Fruit fly (Drosophila melanogaster): ENCODE measurements around the gene CG42810.
"Not testable (repeated sequence)": the region's sequence is repeated elsewhere in the genome, so short reads cannot be mapped to it uniquely, and the experiment has no call there.

Gene CG42810

dm6 chr2L:13445249-13445846 lies 14.1 kb upstream of the CG42810 start, which contains the start of gene Hacd2:
TSS of gene Hacd2 (minus strand) at chr2L:13445651.
- TF ChIP-seq Hnf4 (GFP tag; optimal IDR thresholded peaks at IDR 0.05), result peak; percentile 77
- peak; percentile 33 for TF ChIP-seq HLH106 (tag; optimal IDR thresholded peaks at IDR 0.05)
- TF ChIP-seq foxo (GFP tag; optimal IDR thresholded peaks at IDR 0.05), result peak in 1 of 2 experiments; percentile 34
- peak; percentile 39 for TF ChIP-seq rgr (GFP tag; optimal IDR thresholded peaks at IDR 0.05)
- TF ChIP-seq sv (GFP tag; optimal IDR thresholded peaks at IDR 0.05), result peak; percentile 52
- no peak for TF ChIP-seq Mio (GFP tag; optimal IDR thresholded peaks at IDR 0.05)
- peak; percentile 25 for TF ChIP-seq h (GFP tag; optimal IDR thresholded peaks at IDR 0.05)
- TF ChIP-seq Hr83 (GFP tag; optimal IDR thresholded peaks at IDR 0.05; ENCODE audit: poor library complexity, severe bottlenecking), result peak; percentile 25
- no peak for TF ChIP-seq Rel (GFP tag; optimal IDR thresholded peaks at IDR 0.05)
- TF ChIP-seq Rel (tag; optimal IDR thresholded peaks at IDR 0.05), result no peak
- peak; percentile 16 for TF ChIP-seq psq (GFP tag; optimal IDR thresholded peaks at IDR 0.05)

- not testable (repeated sequence) for TF ChIP-seq foxo (GFP tag; optimal IDR thresholded peaks at IDR 0.05); psq (GFP tag; optimal IDR thresholded peaks at IDR 0.05); Vsx2 (GFP tag; optimal IDR thresholded peaks at IDR 0.05; ENCODE audit: partially characterized antibody)
Observed at dm6 chr2L:13449397-13449796, 10.1 kb upstream of the CG42810 start, which contains the start of gene Hsp60D. TSS of gene Hsp60D (minus strand) at chr2L:13449497.

- TF ChIP-seq Jra (GFP tag; optimal IDR thresholded peaks at IDR 0.05) (no peak), jim (GFP tag; optimal IDR thresholded peaks at IDR 0.05) (no peak), N (GFP tag; optimal IDR thresholded peaks at IDR 0.05) (no peak), usp (GFP tag; optimal IDR thresholded peaks at IDR 0.05) (no peak), Dfd (GFP tag; optimal IDR thresholded peaks at IDR 0.05) (peak; percentile 12), lola (GFP tag; optimal IDR thresholded peaks at IDR 0.05) (no peak), sv (GFP tag; optimal IDR thresholded peaks at IDR 0.05) (no peak), sage (GFP tag; optimal IDR thresholded peaks at IDR 0.05) (no peak)
Observed at dm6 chr2L:13457037-13457547, 2.4 kb upstream of the CG42810 start, which contains the start of gene CG42809. TSS of gene CG42809 (plus strand) at chr2L:13457497.

DNA sequence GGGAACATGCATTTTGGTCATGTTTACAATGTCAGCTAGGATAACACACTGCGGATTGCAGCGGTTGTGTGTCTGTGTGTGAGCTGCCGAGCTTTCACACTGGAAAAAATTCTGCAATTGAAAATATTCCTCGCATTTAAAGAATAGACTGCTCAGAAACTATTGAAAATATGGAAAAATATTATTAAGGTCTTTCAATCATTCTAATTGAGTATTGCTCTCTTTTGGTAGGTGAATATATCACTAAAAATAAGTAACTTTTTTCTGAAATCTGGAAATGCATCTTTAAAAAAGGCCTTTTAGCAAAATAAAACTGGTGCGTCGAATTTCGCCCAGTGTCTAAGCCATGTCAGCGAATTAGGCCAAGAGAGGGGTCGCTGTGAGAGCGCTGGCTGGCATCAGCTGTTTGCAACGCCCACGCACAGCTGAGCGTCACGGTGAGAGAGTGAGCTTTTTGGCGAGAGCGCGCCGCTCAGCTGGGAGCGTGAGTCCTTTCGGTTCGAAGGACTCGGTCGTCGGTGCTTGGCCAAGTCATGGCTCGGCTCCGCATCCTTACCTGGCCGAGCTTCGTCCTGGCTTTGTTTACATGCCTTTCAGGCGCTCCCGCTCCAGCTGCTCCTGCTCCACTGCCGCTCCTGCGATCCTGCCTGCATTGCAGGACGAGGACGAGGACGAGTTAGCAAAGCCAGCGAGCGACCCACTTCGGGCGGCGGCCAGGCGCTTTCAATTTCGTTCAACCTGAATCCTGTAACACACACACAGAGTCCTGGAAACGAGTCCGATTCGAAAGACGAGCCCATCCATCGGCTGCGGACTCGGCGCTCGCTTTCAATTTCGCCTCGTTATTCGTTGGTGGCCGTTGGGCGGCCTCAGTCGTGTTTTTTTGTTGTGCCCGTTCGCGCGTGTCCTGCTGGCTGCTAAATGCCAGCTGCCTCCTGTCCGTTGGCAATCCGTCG lies 1.7 kb downstream of the CG42810 start, which contains the start of gene CG46308:
CG46308 (plus strand) TSS at position 864 of the 956 bp plus-strand sequence.
- TF ChIP-seq h (GFP tag; optimal IDR thresholded peaks at IDR 0.05), result peak; percentile 20
- no peak for TF ChIP-seq Vsx2 (GFP tag; optimal IDR thresholded peaks at IDR 0.05; ENCODE audit: partially characterized antibody)
- no peak for TF ChIP-seq br (GFP tag; optimal IDR thresholded peaks at IDR 0.05)
- peak; percentile 50 for TF ChIP-seq fru (GFP tag; optimal IDR thresholded peaks at IDR 0.05)
- peak; percentile 31 for TF ChIP-seq Sp1 (GFP tag; optimal IDR thresholded peaks at IDR 0.05)
- TF ChIP-seq ey (GFP tag; optimal IDR thresholded peaks at IDR 0.05), result peak; percentile 30
- TF ChIP-seq foxo (GFP tag; optimal IDR thresholded peaks at IDR 0.05), result peak in 1 of 2 experiments; percentile 31
- peak; percentile 35 for TF ChIP-seq HLH106 (tag; optimal IDR thresholded peaks at IDR 0.05)

DNA sequence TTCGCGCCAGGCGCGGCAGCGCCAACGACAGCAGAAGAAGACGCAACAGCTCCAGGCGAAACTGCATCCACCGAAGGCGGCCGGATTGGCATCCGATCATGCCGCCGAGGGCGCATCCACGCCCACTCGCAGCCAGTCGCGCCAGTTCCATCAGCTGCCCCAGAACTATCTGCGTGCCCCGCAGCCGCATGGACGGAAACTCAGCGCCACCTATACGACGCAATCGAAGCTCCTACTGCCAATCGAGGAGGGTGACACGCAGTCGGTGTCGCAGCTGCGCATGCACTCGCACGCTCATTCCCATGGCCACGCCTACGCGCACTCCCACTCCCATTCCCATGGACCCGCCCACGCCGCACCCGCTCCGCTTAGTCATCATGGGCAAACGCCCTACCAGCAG lies 15.8 kb downstream of the CG42810 start:
- TF ChIP-seq usp (GFP tag; optimal IDR thresholded peaks at IDR 0.05) (no peak), Hnf4 (GFP tag; optimal IDR thresholded peaks at IDR 0.05) (no peak), N (GFP tag; optimal IDR thresholded peaks at IDR 0.05) (no peak), CG9705 (GFP tag; optimal IDR thresholded peaks at IDR 0.05) (no peak), CG32264 (GFP tag; optimal IDR thresholded peaks at IDR 0.05) (no peak), ey (GFP tag; optimal IDR thresholded peaks at IDR 0.05) (no peak), jim (GFP tag; optimal IDR thresholded peaks at IDR 0.05) (no peak), sage (GFP tag; optimal IDR thresholded peaks at IDR 0.05) (no peak), br (GFP tag; optimal IDR thresholded peaks at IDR 0.05) (no peak)

DNA sequence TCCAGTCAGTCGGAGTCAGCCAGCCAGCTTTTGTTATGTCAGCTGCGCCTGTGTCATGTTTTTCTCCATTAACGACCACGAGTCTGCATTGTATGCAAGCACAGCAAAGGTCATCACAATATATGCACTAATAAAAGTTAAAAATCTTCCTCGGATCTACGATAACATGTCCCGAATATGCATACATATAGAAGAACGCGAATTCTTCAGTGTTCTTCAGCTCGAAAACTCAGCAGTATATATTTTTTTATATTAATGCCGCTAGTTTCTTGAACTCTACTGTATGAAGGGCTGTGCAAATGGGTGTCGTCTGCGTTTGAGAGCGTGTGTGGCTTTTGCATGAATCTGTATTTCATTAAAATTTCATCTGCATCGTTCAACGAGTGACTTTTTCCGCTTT lies 22.8 kb downstream of the CG42810 start:
- TF ChIP-seq tai (GFP tag; optimal IDR thresholded peaks at IDR 0.05), result peak; percentile 7
- TF ChIP-seq sage (GFP tag; optimal IDR thresholded peaks at IDR 0.05), result no peak
- TF ChIP-seq CrebA (GFP tag; optimal IDR thresholded peaks at IDR 0.05; ENCODE audit: borderline replicate concordance), result no peak
- TF ChIP-seq foxo (GFP tag; optimal IDR thresholded peaks at IDR 0.05), result peak in 1 of 2 experiments; percentile 41
- peak; percentile 23 for TF ChIP-seq Sp1 (GFP tag; optimal IDR thresholded peaks at IDR 0.05)
- peak; percentile 33 for TF ChIP-seq fru (GFP tag; optimal IDR thresholded peaks at IDR 0.05)

All from whole organism, wandering third instar larva.